Worm (Caenorhabditis elegans) whole organism, young adult: ENCODE measurements around the gene glo-1.
A peak's percentile ranks its signal among the peaks of the same experiment; 100 is the strongest.

Source experiments
- B0035.1 ChIP-seq: sonication (generic microtip); optimal IDR thresholded peaks from 2 replicates; lab custom pipeline; 2016; ENCODE audit warnings: missing genetic modification characterization, mild to moderate bottlenecking, missing compliant biosample characterization, missing genotype, missing genetic modification reagents
- C06A6.2 ChIP-seq: fragments of 200-800 bp; sonication (Bioruptor generic); conservative IDR thresholded peaks from 2 replicates; pipeline ENCODE4 v1.3.6; 2022; ENCODE audit warnings: missing genetic modification characterization, missing compliant biosample characterization
- D2030.7 ChIP-seq: fragments of 200-800 bp; sonication (Bioruptor generic); IDR thresholded peaks from 2 replicates; pipeline ENCODE4 v1.3.6; 2022; ENCODE audit warnings: missing genetic modification reagents, missing genetic modification characterization, missing compliant biosample characterization
- F10E7.11 ChIP-seq: sonication (generic microtip); optimal IDR thresholded peaks from 2 replicates; lab custom pipeline; 2017; ENCODE audit warnings: mild to moderate bottlenecking, missing genetic modification characterization, moderate library complexity, missing compliant biosample characterization
- F22D6.2 ChIP-seq: sonication (generic microtip); optimal IDR thresholded peaks from 2 replicates; lab custom pipeline; 2016; ENCODE audit warnings: mild to moderate bottlenecking, missing genetic modification characterization, missing compliant biosample characterization
- F33H1.4 ChIP-seq: fragments of 200-800 bp; sonication (Bioruptor generic); IDR thresholded peaks from 2 replicates; pipeline ENCODE4 v1.3.6; 2022; ENCODE audit warnings: missing genetic modification reagents, missing genetic modification characterization, missing compliant biosample characterization
- F37B4.10 ChIP-seq: fragments of 200-800 bp; sonication (Bioruptor generic); IDR thresholded peaks from 2 replicates; pipeline ENCODE4 v1.3.6; 2022; ENCODE audit warnings: missing genetic modification characterization, missing compliant biosample characterization
- F49E8.2 ChIP-seq: sonication (generic microtip); optimal IDR thresholded peaks from 3 replicates; lab custom pipeline; 2017; ENCODE audit warnings: missing genetic modification characterization, mild to moderate bottlenecking, missing compliant biosample characterization, antibody characterized with exemption, moderate library complexity; ENCODE audit not compliant: insufficient read depth
- F55B11.4 ChIP-seq: sonication (generic microtip); optimal IDR thresholded peaks from 2 replicates; lab custom pipeline; 2016; ENCODE audit warnings: missing compliant biosample characterization, missing genetic modification characterization, borderline replicate concordance; ENCODE audit not compliant: insufficient read depth
- F57A8.1 ChIP-seq: fragments of 200-800 bp; sonication (Bioruptor generic); optimal IDR thresholded peaks from 2 replicates; lab custom pipeline; 2018; ENCODE audit warnings: mild to moderate bottlenecking, missing genetic modification characterization, moderate library complexity, missing compliant biosample characterization
- F57C9.4 ChIP-seq: sonication (generic microtip); optimal IDR thresholded peaks from 2 replicates; lab custom pipeline; 2017; ENCODE audit warnings: mild to moderate bottlenecking, missing genetic modification characterization, missing compliant biosample characterization
- Y67H2A.10 ChIP-seq: fragments of 200-800 bp; sonication (Bioruptor generic); conservative IDR thresholded peaks from 2 replicates; pipeline ENCODE4 v1.3.6; 2022; ENCODE audit warnings: missing genetic modification reagents, missing genetic modification characterization, missing compliant biosample characterization
- Y79H2A.3 ChIP-seq: fragments of 200-800 bp; sonication (Bioruptor generic); conservative IDR thresholded peaks from 2 replicates; pipeline ENCODE4 v1.3.6; 2022; ENCODE audit warnings: missing genetic modification reagents, missing genetic modification characterization, missing compliant biosample characterization
- Y95B8A.8 ChIP-seq: fragments of 200-800 bp; sonication (Bioruptor generic); IDR thresholded peaks from 2 replicates; pipeline ENCODE4 v1.3.6; 2022; ENCODE audit warnings: missing genetic modification reagents, missing genetic modification characterization, missing compliant biosample characterization
- ZK185.1 ChIP-seq: sonication (generic microtip); optimal IDR thresholded peaks from 2 replicates; lab custom pipeline; 2016; ENCODE audit warnings: mild to moderate bottlenecking, missing genetic modification characterization, missing compliant biosample characterization; ENCODE audit not compliant: poor library complexity, severe bottlenecking
- aptf-3 ChIP-seq: fragments of 200-800 bp; sonication (Bioruptor generic); IDR thresholded peaks from 2 replicates; pipeline ENCODE4 v1.3.6; 2022; ENCODE audit warnings: missing genetic modification characterization, missing compliant biosample characterization
- athp-1 ChIP-seq: sonication (generic microtip); optimal IDR thresholded peaks from 2 replicates; lab custom pipeline; 2017; ENCODE audit warnings: mild to moderate bottlenecking, missing genetic modification characterization, missing compliant biosample characterization
- attf-6 ChIP-seq: fragments of 200-800 bp; sonication (Bioruptor generic); IDR thresholded peaks from 2 replicates; pipeline ENCODE4 v1.3.6; 2022; ENCODE audit warnings: missing genetic modification reagents, missing genetic modification characterization, missing compliant biosample characterization
- bed-1 ChIP-seq: fragments of 200-800 bp; sonication (Bioruptor generic); IDR thresholded peaks from 2 replicates; pipeline ENCODE4 v1.3.6; 2022; ENCODE audit warnings: missing genetic modification reagents, missing genetic modification characterization, missing compliant biosample characterization
- bed-2 ChIP-seq: fragments of 200-800 bp; sonication (Bioruptor generic); IDR thresholded peaks from 2 replicates; pipeline ENCODE4 v1.3.6; 2022; ENCODE audit warnings: missing genetic modification reagents, missing genetic modification characterization, missing compliant biosample characterization
- ccch-3 ChIP-seq: fragments of 200-800 bp; sonication (Bioruptor generic); optimal IDR thresholded peaks from 2 replicates; lab custom pipeline; 2018; ENCODE audit warnings: mild to moderate bottlenecking, missing genetic modification characterization, missing compliant biosample characterization
- cebp-1 ChIP-seq, 2 experiments: fragments of 200-800 bp in 1 of 2; sonication (Bioruptor generic) in 1 of 2; sonication (generic microtip) in 1 of 2; IDR thresholded peaks in 1 of 2; optimal IDR thresholded peaks in 1 of 2; 2 replicates each; pipeline versions ENCODE4 v1.3.6 to Lab custom; 2017 to 2022; ENCODE audit warnings: missing compliant biosample characterization in 2 of 2, missing genetic modification characterization in 2 of 2, mild to moderate bottlenecking in 1 of 2, missing genetic modification reagents in 1 of 2, moderate library complexity in 1 of 2
- ceh-100 ChIP-seq: fragments of 200-800 bp; sonication (Bioruptor generic); IDR thresholded peaks from 2 replicates; pipeline ENCODE4 v1.3.6; 2022; ENCODE audit warnings: missing genetic modification reagents, missing genetic modification characterization, missing compliant biosample characterization
- ceh-27 ChIP-seq: fragments of 200-800 bp; sonication (Bioruptor generic); optimal IDR thresholded peaks from 2 replicates; lab custom pipeline; 2018; ENCODE audit warnings: mild to moderate bottlenecking, missing genetic modification characterization, moderate library complexity, missing compliant biosample characterization
- ceh-91 ChIP-seq: fragments of 200-800 bp; sonication (Bioruptor generic); IDR thresholded peaks from 2 replicates; pipeline ENCODE4 v1.3.6; 2022; ENCODE audit warnings: missing genetic modification reagents, missing genetic modification characterization, missing compliant biosample characterization
- chd-7 ChIP-seq: sonication (generic microtip); optimal IDR thresholded peaks from 2 replicates; lab custom pipeline; 2016; ENCODE audit warnings: mild to moderate bottlenecking, missing genetic modification characterization, moderate library complexity, missing compliant biosample characterization
- dpff-1 ChIP-seq: sonication (generic microtip); optimal IDR thresholded peaks from 2 replicates; lab custom pipeline; 2017; ENCODE audit warnings: mild to moderate bottlenecking, missing genetic modification characterization, missing compliant biosample characterization
- dpl-1 ChIP-seq: fragments of 150-350 bp; optimal IDR thresholded peaks from 2 replicates; lab custom pipeline; 2014; ENCODE audit warnings: missing biosample characterization, missing genetic modification reagents, missing genetic modification characterization
- egl-18 ChIP-seq: fragments of 200-800 bp; sonication (Bioruptor generic); IDR thresholded peaks from 2 replicates; pipeline ENCODE4 v1.3.6; 2022; ENCODE audit warnings: missing genetic modification reagents, missing genetic modification characterization, missing compliant biosample characterization
- egl-44 ChIP-seq: fragments of 200-800 bp; sonication (Bioruptor generic); IDR thresholded peaks from 2 replicates; pipeline ENCODE4 v1.3.6; 2022; ENCODE audit warnings: missing genetic modification reagents, missing genetic modification characterization, missing compliant biosample characterization
- egrh-3 ChIP-seq: fragments of 200-800 bp; sonication (Bioruptor generic); IDR thresholded peaks from 2 replicates; pipeline ENCODE4 v1.3.6; 2022; ENCODE audit warnings: missing genetic modification reagents, missing genetic modification characterization, missing compliant biosample characterization
- hlh-26 ChIP-seq: fragments of 200-800 bp; sonication (Bioruptor generic); conservative IDR thresholded peaks from 2 replicates; pipeline ENCODE4 v1.3.6; 2022; ENCODE audit warnings: missing genetic modification reagents, missing genetic modification characterization, missing compliant biosample characterization
- hmg-1.2 ChIP-seq: fragments of 200-800 bp; sonication (Bioruptor generic); IDR thresholded peaks from 2 replicates; pipeline ENCODE4 v1.3.6; 2022; ENCODE audit warnings: missing genetic modification reagents, missing genetic modification characterization, missing compliant biosample characterization
- lag-1 ChIP-seq: fragments of 200-800 bp; sonication (Bioruptor generic); IDR thresholded peaks from 2 replicates; pipeline ENCODE4 v1.3.6; 2022; ENCODE audit warnings: missing genetic modification reagents, missing genetic modification characterization, missing compliant biosample characterization
- let-526 ChIP-seq: fragments of 200-800 bp; sonication (Bioruptor generic); IDR thresholded peaks from 2 replicates; pipeline ENCODE4 v1.3.6; 2022; ENCODE audit warnings: missing genetic modification reagents, missing genetic modification characterization, missing compliant biosample characterization
- lin-35 ChIP-seq, 3 experiments: fragments of 150-350 bp in 2 of 3; sonication (generic microtip) in 1 of 3; optimal IDR thresholded peaks; 2 replicates each; lab custom pipeline; 2014 to 2018; ENCODE audit warnings: missing biosample characterization in 3 of 3, missing genetic modification characterization in 3 of 3, missing genetic modification reagents in 3 of 3
- lin-40 ChIP-seq: sonication (generic microtip); optimal IDR thresholded peaks from 2 replicates; lab custom pipeline; 2016; ENCODE audit warnings: missing genetic modification characterization, mild to moderate bottlenecking, missing compliant biosample characterization, missing genotype, missing genetic modification reagents
- lin-54 ChIP-seq: fragments of 200-800 bp; sonication (Bioruptor generic); optimal IDR thresholded peaks from 2 replicates; lab custom pipeline; 2018; ENCODE audit warnings: mild to moderate bottlenecking, missing genetic modification characterization, missing compliant biosample characterization
- madf-3 ChIP-seq: fragments of 200-800 bp; sonication (Bioruptor generic); IDR thresholded peaks from 2 replicates; pipeline ENCODE4 v1.3.6; 2022; ENCODE audit warnings: missing genetic modification reagents, missing genetic modification characterization, missing compliant biosample characterization
- mcd-1 ChIP-seq: fragments of 200-800 bp; sonication (Bioruptor generic); IDR thresholded peaks from 2 replicates; pipeline ENCODE4 v1.3.6; 2022; ENCODE audit warnings: missing genetic modification reagents, missing genetic modification characterization, missing compliant biosample characterization
- nfyb-1 ChIP-seq: fragments of 200-800 bp; sonication (Bioruptor generic); IDR thresholded peaks from 2 replicates; pipeline ENCODE4 v1.3.6; 2022; ENCODE audit warnings: missing genetic modification reagents, missing genetic modification characterization, missing compliant biosample characterization
- nhr-27 ChIP-seq: fragments of 200-800 bp; sonication (Bioruptor generic); optimal IDR thresholded peaks from 2 replicates; lab custom pipeline; 2018; ENCODE audit warnings: mild to moderate bottlenecking, missing genetic modification characterization, moderate library complexity, missing compliant biosample characterization
- nhr-80 ChIP-seq: sonication (generic microtip); optimal IDR thresholded peaks from 2 replicates; lab custom pipeline; 2016; ENCODE audit warnings: missing genetic modification characterization, missing compliant biosample characterization
- pbrm-1 ChIP-seq: fragments of 200-800 bp; sonication (Bioruptor generic); IDR thresholded peaks from 2 replicates; pipeline ENCODE4 v1.3.6; 2022; ENCODE audit warnings: missing genetic modification reagents, missing genetic modification characterization, missing compliant biosample characterization
- sptf-2 ChIP-seq: fragments of 200-800 bp; sonication (Bioruptor generic); optimal IDR thresholded peaks from 2 replicates; lab custom pipeline; 2018; ENCODE audit warnings: mild to moderate bottlenecking, missing genetic modification characterization, missing compliant biosample characterization
- tlf-1 ChIP-seq: fragments of 200-800 bp; sonication (Bioruptor generic); optimal IDR thresholded peaks from 2 replicates; lab custom pipeline; 2018; ENCODE audit warnings: mild to moderate bottlenecking, missing genetic modification characterization, missing compliant biosample characterization
- unc-62 ChIP-seq: fragments of 150-350 bp; optimal IDR thresholded peaks from 2 replicates; lab custom pipeline; 2014; ENCODE audit warnings: missing biosample characterization, missing genetic modification reagents, missing genetic modification characterization
- ztf-25 ChIP-seq: fragments of 200-800 bp; sonication (Bioruptor generic); IDR thresholded peaks from 2 replicates; pipeline ENCODE4 v1.3.6; 2022; ENCODE audit warnings: missing genetic modification reagents, missing genetic modification characterization, missing compliant biosample characterization
- ztf-6 ChIP-seq: fragments of 200-800 bp; sonication (Bioruptor generic); IDR thresholded peaks from 2 replicates; pipeline ENCODE4 v1.3.6; 2022; ENCODE audit warnings: missing genetic modification reagents, missing genetic modification characterization, missing compliant biosample characterization

glo-1 gene

ce11 chrX:9883837-9884324, 1.9 kb upstream of the glo-1 start, which contains the start of gene mrp-4 (continued):
- TF ChIP-seq Y67H2A.10 (GFP tag; lab: Robert Waterston, UW), result no peak
- no peak for TF ChIP-seq attf-6 (GFP tag; lab: Robert Waterston, UW)
- TF ChIP-seq F57C9.4, result no peak
- TF ChIP-seq F49E8.2, result no peak
- TF ChIP-seq ZK185.1 (tag; lab: Kevin White, UChicago), result no peak
- TF ChIP-seq ceh-27 (GFP tag; lab: Kevin White, UChicago), result no peak
- TF ChIP-seq tlf-1 (GFP tag; lab: Kevin White, UChicago), result no peak
- TF ChIP-seq ztf-6 (GFP tag; lab: Robert Waterston, UW), result no peak
- no peak for TF ChIP-seq B0035.1
- no peak for TF ChIP-seq bed-1
- no peak for TF ChIP-seq ceh-91
- TF ChIP-seq athp-1, result no peak
- no peak for TF ChIP-seq C06A6.2 (GFP tag; lab: Robert Waterston, UW)
- TF ChIP-seq F37B4.10, result no peak
- no peak for TF ChIP-seq F55B11.4 (tag; lab: Kevin White, UChicago)
- TF ChIP-seq lin-40 (tag; lab: Kevin White, UChicago), result no peak
- no peak for TF ChIP-seq F33H1.4 (GFP tag; lab: Robert Waterston, UW)
- TF ChIP-seq nfyb-1 (GFP tag; lab: Robert Waterston, UW), result no peak
- no peak for TF ChIP-seq F10E7.11 (tag; lab: Kevin White, UChicago)
- TF ChIP-seq ccch-3 (GFP tag; lab: Kevin White, UChicago), result no peak
- no peak for TF ChIP-seq pbrm-1 (GFP tag; lab: Robert Waterston, UW)
- no peak for TF ChIP-seq cebp-1 (GFP tag; IDR thresholded peaks at IDR 0.05; lab: Robert Waterston, UW)
- no peak for TF ChIP-seq cebp-1 (tag; optimal IDR thresholded peaks at IDR 0.05; lab: Kevin White, UChicago)
- 0 out of 2 replicates have a peak, but pooled peaks have one; percentile 53 for TF ChIP-seq madf-3 (GFP tag; lab: Robert Waterston, UW)
- TF ChIP-seq nhr-80 (tag; lab: Kevin White, UChicago), result no peak
- peak; percentile 99 for TF ChIP-seq aptf-3 (GFP tag; lab: Robert Waterston, UW)
- no peak for TF ChIP-seq hlh-26
- TF ChIP-seq unc-62, result no peak
- no peak for TF ChIP-seq egl-18 (GFP tag; lab: Robert Waterston, UW)
- no peak for TF ChIP-seq dpff-1 (tag; lab: Kevin White, UChicago)
- 0 out of 2 replicates have a peak, but pooled peaks have one; percentile 10 for TF ChIP-seq Y95B8A.8
- TF ChIP-seq mcd-1, result no peak
- TF ChIP-seq D2030.7 (GFP tag; lab: Robert Waterston, UW), result peak; percentile 60
- no peak for TF ChIP-seq sptf-2 (GFP tag; lab: Kevin White, UChicago)
- TF ChIP-seq lag-1 (GFP tag; lab: Robert Waterston, UW), result no peak
- TF ChIP-seq bed-2 (GFP tag; lab: Robert Waterston, UW), result no peak
- no peak for TF ChIP-seq let-526 (GFP tag; lab: Robert Waterston, UW)
- TF ChIP-seq ceh-100 (GFP tag; lab: Robert Waterston, UW), result no peak
- TF ChIP-seq ztf-25 (GFP tag; lab: Robert Waterston, UW), result no peak
- no peak for TF ChIP-seq chd-7 (tag; lab: Kevin White, UChicago)
- peak; percentile 36 for TF ChIP-seq dpl-1 (GFP tag; lab: Kevin White, UChicago)
- no peak for TF ChIP-seq nhr-27 (tag; lab: Kevin White, UChicago)
- no peak for TF ChIP-seq lin-35 (GFP tag; optimal IDR thresholded peaks at IDR 0.05; lab: Kevin White, UChicago)
- no peak for TF ChIP-seq egrh-3 (GFP tag; lab: Robert Waterston, UW)
- TF ChIP-seq egl-44 (GFP tag; lab: Robert Waterston, UW), result no peak
- peak; percentile 82 for TF ChIP-seq hmg-1.2 (GFP tag; lab: Robert Waterston, UW)
- TF ChIP-seq F57A8.1 (GFP tag; lab: Kevin White, UChicago), result no peak
- TF ChIP-seq lin-54, result no peak
- no peak for TF ChIP-seq Y79H2A.3 (GFP tag; lab: Robert Waterston, UW)
- no peak for TF ChIP-seq F22D6.2
